Worm (Caenorhabditis elegans): ENCODE measurements around the gene F46G11.4.

The F46G11.4 gene

DNA sequence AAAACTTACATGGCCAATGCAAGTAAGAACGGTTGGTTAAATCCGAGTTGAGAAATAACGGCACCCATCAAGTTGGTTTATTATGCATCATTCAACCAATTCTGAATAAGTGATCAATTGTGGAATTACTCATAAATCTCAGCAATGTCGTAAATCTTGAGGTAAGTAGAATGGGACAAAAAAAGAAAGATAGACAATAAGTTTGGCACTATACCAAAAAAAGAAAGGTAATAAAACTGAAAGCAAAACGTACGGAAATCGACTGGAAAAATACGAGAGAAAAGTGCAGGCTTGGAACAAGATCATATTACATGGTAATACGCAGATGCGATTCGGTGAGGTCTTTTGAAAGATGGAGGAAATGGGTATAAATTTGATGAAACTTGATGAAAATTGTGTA, at the start of gene F46G11.4:
Gene F46G11.4 (minus strand): TSS at position 101 of the 400 bp plus-strand sequence.
- TF ChIP-seq tab-1 (GFP tag; IDR thresholded peaks at IDR 0.05) = no peak
- no peak for TF ChIP-seq ztf-29 (GFP tag; IDR thresholded peaks at IDR 0.05)
- no peak for TF ChIP-seq klf-2 (GFP tag; conservative IDR thresholded peaks at IDR 0.05)
- no peak for TF ChIP-seq cog-1 (tag; optimal IDR thresholded peaks at IDR 0.05)
- TF ChIP-seq ztf-23 (GFP tag; IDR thresholded peaks at IDR 0.05) = no peak
- TF ChIP-seq med-1 (GFP tag; optimal IDR thresholded peaks at IDR 0.05; ENCODE audit: insufficient read depth) = no peak
- TF ChIP-seq T22C8.4 (GFP tag; IDR thresholded peaks at IDR 0.05) = no peak
- no peak for TF ChIP-seq flt-1 (GFP tag; IDR thresholded peaks at IDR 0.05)
- no peak for TF ChIP-seq ref-1 (GFP tag; conservative IDR thresholded peaks at IDR 0.05)

DNA sequence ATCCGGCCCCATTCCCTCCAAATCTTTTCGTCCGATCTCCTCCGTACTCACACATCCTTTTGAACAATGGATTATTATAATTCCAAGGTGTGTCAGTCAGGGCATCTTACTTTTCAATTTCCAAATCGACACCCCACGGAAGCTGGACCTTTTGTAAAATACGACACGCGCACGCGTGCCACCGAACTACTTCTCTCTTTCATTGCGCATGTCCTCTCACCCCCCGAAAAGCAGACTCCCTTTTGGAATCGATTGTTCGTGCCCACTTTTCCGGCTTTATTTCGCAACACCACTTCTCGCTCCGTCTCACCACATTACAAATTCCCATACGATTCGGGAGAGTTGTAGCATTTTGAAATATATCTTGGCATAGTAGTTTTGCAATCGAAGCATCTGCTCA, 48.7 kb upstream of the F46G11.4 start:
- TF ChIP-seq klf-2 (GFP tag; conservative IDR thresholded peaks at IDR 0.05) = no peak
- peak; percentile 57; the same call in 1 of the 2 replicates for TF ChIP-seq tab-1 (GFP tag; IDR thresholded peaks at IDR 0.05)

DNA sequence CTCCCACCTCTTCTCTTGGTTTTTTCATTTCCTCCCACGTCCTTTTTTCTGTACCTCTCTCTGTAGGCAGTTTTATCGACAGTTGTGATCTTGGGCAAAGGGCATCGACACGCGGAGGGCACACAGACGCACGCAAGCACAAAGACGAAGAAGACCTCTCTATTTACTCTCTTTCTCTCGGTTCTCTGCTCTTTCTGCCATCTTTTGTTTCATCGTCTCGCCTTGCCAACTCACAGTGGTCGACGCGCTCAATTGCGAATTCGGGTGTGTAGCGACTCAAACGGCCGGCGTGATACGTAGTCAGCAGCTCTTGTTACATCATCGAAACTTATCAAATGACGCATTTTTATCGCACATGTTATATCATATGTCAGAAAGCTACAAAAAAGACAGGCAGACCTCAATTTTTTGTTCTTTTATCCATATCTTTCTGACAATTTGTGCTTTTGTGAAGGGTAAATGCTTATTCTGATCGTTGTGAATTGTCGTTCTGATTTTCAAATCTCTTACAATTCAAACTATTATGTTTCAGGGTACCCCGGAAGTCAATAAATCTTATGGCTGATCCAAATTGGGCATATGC, 42.6 kb upstream of the F46G11.4 start, which contains the start of gene puf-9:
Gene puf-9 (plus strand): TSS at position 533 of the 583 bp plus-strand sequence.
- TF ChIP-seq flt-1 (GFP tag; IDR thresholded peaks at IDR 0.05) = peak; percentile 78
- 0 out of 2 replicates have a peak, but pooled peaks have one; percentile 30 for TF ChIP-seq T22C8.4 (GFP tag; IDR thresholded peaks at IDR 0.05)
- TF ChIP-seq ztf-23 (GFP tag; IDR thresholded peaks at IDR 0.05) = peak; percentile 86
- no peak for TF ChIP-seq ztf-29 (GFP tag; IDR thresholded peaks at IDR 0.05)
- TF ChIP-seq cog-1 (tag; optimal IDR thresholded peaks at IDR 0.05) = peak; percentile 95
- TF ChIP-seq tab-1 (GFP tag; IDR thresholded peaks at IDR 0.05) = no peak

DNA sequence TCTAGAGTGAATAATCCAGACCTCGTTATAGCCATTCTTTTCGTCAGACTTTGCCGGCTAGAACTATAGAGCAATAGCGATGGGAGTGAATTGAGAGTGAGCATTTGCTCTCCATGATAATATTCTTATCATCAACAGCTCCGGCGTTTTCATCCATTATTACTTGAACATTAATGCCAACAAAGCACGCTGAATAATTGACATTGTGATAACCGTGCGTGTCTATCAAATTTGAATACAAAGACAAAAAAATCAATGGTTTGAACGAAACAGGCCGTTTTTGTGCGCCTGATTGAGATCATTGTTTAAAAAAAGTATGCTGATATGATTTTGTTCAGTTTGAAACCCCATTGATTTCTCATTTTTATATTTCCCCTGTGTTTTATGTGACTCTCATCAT, 41.1 kb upstream of the F46G11.4 start, which contains the start of gene dct-11:
Gene dct-11 (minus strand): TSS at position 136 of the 400 bp plus-strand sequence.
- no peak for TF ChIP-seq ztf-29 (GFP tag; IDR thresholded peaks at IDR 0.05)
- no peak for TF ChIP-seq med-1 (GFP tag; optimal IDR thresholded peaks at IDR 0.05; ENCODE audit: insufficient read depth)
- no peak for TF ChIP-seq T22C8.4 (GFP tag; IDR thresholded peaks at IDR 0.05)
- TF ChIP-seq cog-1 (tag; optimal IDR thresholded peaks at IDR 0.05) = no peak
- no peak for TF ChIP-seq klf-2 (GFP tag; conservative IDR thresholded peaks at IDR 0.05)
- no peak for TF ChIP-seq flt-1 (GFP tag; IDR thresholded peaks at IDR 0.05)
- TF ChIP-seq ztf-23 (GFP tag; IDR thresholded peaks at IDR 0.05) = no peak
- no peak for TF ChIP-seq ref-1 (GFP tag; conservative IDR thresholded peaks at IDR 0.05)
- no peak for TF ChIP-seq tab-1 (GFP tag; IDR thresholded peaks at IDR 0.05)

DNA sequence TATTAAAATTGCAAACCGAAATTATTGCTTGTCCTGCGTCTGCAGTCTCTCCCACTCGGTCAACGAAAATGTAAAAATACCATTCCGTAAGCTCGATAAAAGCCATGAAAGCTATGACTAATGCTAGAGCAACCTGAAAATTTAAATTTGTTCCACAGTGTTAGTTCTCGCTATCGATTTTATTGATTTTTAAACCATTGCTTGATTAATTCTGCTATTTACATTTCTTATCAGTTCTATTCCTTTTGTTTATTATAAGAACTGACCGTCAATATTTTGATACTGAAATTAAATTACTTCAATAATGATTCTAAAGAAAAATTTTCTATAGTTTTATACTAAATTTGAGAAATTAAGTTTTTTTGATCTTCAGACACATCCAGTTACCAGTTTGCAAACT, 40.6 kb upstream of the F46G11.4 start:
- no peak for TF ChIP-seq ref-1 (GFP tag; conservative IDR thresholded peaks at IDR 0.05)
- no peak for TF ChIP-seq flt-1 (GFP tag; IDR thresholded peaks at IDR 0.05)
- no peak for TF ChIP-seq T22C8.4 (GFP tag; IDR thresholded peaks at IDR 0.05)
- no peak for TF ChIP-seq med-1 (GFP tag; optimal IDR thresholded peaks at IDR 0.05; ENCODE audit: insufficient read depth)
- TF ChIP-seq ztf-29 (GFP tag; IDR thresholded peaks at IDR 0.05) = no peak
- TF ChIP-seq cog-1 (tag; optimal IDR thresholded peaks at IDR 0.05) = no peak
- no peak for TF ChIP-seq ztf-23 (GFP tag; IDR thresholded peaks at IDR 0.05)
- TF ChIP-seq tab-1 (GFP tag; IDR thresholded peaks at IDR 0.05) = no peak
- TF ChIP-seq klf-2 (GFP tag; conservative IDR thresholded peaks at IDR 0.05) = no peak

DNA sequence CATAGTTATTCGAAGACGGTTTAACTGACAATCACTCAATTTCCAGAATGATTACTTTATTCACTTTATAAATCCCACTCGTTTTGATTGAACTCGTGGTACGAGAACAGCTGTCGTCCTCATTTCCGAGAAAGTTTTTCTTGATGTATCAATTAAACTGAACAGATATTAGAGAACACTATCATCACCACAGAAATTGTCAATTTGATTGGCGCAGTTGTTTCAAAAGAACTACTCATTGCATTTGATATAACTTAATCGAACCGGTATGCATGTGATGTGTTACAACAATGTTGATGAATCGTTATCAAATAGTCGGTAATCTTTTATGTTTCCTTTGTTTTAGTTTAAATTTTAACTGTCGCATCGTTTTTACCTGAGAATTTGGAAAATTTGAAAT, 38.4 kb upstream of the F46G11.4 start:
- TF ChIP-seq tab-1 (GFP tag; IDR thresholded peaks at IDR 0.05) = no peak
- TF ChIP-seq cog-1 (tag; optimal IDR thresholded peaks at IDR 0.05) = no peak
- no peak for TF ChIP-seq ref-1 (GFP tag; conservative IDR thresholded peaks at IDR 0.05)
- no peak for TF ChIP-seq ztf-23 (GFP tag; IDR thresholded peaks at IDR 0.05)
- no peak for TF ChIP-seq ztf-29 (GFP tag; IDR thresholded peaks at IDR 0.05)
- no peak for TF ChIP-seq T22C8.4 (GFP tag; IDR thresholded peaks at IDR 0.05)
- no peak for TF ChIP-seq klf-2 (GFP tag; conservative IDR thresholded peaks at IDR 0.05)
- no peak for TF ChIP-seq med-1 (GFP tag; optimal IDR thresholded peaks at IDR 0.05; ENCODE audit: insufficient read depth)
- TF ChIP-seq flt-1 (GFP tag; IDR thresholded peaks at IDR 0.05) = no peak

DNA sequence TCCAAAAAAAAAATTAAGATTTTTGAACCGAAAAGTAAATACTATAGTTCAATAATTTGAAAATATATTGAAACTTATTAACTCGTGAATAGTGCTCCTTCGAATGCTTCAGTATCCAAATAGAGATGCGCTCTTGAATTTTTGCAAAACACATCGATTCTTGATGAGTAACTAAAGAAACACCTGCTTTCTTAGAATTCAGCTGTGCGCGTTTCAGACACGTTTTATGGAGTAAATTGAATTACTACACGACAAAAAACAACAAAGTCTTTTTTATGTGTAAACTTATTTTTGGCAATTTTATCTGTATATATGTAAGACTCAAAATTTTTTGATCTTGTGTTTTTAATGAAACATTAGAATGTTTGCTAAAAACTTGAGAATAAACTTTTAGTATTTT, 37.9 kb upstream of the F46G11.4 start:
- TF ChIP-seq med-1 (GFP tag; optimal IDR thresholded peaks at IDR 0.05; ENCODE audit: insufficient read depth) (no peak), T22C8.4 (GFP tag; IDR thresholded peaks at IDR 0.05) (no peak), tab-1 (GFP tag; IDR thresholded peaks at IDR 0.05) (no peak), ref-1 (GFP tag; conservative IDR thresholded peaks at IDR 0.05) (no peak), ztf-29 (GFP tag; IDR thresholded peaks at IDR 0.05) (no peak), ztf-23 (GFP tag; IDR thresholded peaks at IDR 0.05) (no peak), cog-1 (tag; optimal IDR thresholded peaks at IDR 0.05) (no peak), klf-2 (GFP tag; conservative IDR thresholded peaks at IDR 0.05) (no peak), flt-1 (GFP tag; IDR thresholded peaks at IDR 0.05) (no peak)

DNA sequence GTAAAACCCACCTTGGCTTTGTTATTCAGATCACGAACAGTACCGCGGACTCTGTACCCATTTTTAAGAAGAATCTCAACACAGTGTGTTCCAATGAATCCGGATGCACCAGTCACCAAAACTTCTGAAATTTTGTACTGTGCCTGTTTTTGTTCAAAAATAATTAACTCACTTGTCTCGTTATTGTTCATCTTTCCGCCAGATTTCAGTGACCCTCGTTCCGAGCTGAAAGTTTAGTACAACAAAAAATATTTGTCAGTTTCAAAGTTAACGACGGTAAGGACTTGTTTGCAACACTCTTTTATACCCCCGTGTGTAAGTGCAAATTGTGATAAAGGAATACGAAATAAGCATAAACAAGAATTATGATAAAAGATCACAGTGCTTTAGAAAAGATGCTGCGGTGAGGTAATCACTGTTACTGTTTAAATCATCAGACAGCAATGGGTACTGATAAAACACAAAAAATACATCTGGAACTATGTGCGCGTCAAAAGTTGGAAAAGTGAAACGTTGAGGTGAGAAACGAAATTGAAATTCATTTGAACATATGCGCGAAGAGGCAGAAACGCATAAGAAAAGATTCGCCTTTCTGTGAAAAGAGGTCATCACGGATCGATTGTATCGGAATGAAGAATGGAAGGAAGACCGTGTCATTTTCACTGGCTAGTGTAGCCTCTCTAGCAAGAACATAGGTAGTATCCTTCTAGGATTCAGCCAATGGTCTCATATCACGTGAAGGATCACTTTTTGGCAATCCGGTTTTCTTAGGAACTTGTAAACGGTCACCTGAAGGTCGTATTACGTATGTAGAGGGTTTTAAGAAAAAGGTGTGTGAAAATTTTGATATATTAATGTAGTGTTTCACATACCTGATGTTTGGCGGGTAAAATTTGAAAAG, 36.2 kb upstream of the F46G11.4 start, which contains the start of gene F13D11.4:
Gene F13D11.4 (minus strand): TSS at position 225 of the 901 bp plus-strand sequence.
- TF ChIP-seq klf-2 (GFP tag; conservative IDR thresholded peaks at IDR 0.05) (no peak), med-1 (GFP tag; optimal IDR thresholded peaks at IDR 0.05; ENCODE audit: insufficient read depth) (no peak), ztf-23 (GFP tag; IDR thresholded peaks at IDR 0.05) (no peak), cog-1 (tag; optimal IDR thresholded peaks at IDR 0.05) (no peak), tab-1 (GFP tag; IDR thresholded peaks at IDR 0.05) (no peak), ztf-29 (GFP tag; IDR thresholded peaks at IDR 0.05) (no peak), T22C8.4 (GFP tag; IDR thresholded peaks at IDR 0.05) (no peak), ref-1 (GFP tag; conservative IDR thresholded peaks at IDR 0.05) (no peak), flt-1 (GFP tag; IDR thresholded peaks at IDR 0.05) (no peak)

DNA sequence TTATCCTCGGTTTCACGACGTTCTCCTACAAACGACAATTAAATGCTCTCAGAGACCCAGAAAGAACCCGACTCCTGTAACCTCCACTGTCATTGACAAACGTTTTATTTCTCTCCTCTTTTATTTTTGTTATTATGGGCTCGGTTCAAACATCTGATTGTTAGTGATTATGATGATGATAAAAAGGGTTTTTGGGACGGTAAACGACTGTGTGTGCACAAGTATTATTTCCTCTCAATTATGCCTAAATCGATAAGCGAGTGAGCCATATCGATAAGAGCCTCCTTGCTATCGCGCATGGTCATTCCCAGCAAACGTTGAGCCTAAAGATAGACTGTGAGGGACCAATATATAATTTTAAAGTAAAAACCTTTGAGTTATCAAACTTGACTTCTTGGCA, 33.2 kb upstream of the F46G11.4 start:
- TF ChIP-seq med-1 (GFP tag; optimal IDR thresholded peaks at IDR 0.05; ENCODE audit: insufficient read depth) (no peak), ztf-29 (GFP tag; IDR thresholded peaks at IDR 0.05) (no peak), cog-1 (tag; optimal IDR thresholded peaks at IDR 0.05) (no peak)
